Worm (Caenorhabditis elegans) whole organism, L1 larva: ENCODE data around the gene R05G6.10.

ENCODE experiments used
- efl-3 ChIP-seq: fragments of 200-800 bp; sonication (Bioruptor generic); optimal IDR thresholded peaks from 2 replicates; lab custom pipeline; 2018; ENCODE audit warnings: mild to moderate bottlenecking, missing genetic modification characterization, missing compliant biosample characterization
- isw-1 ChIP-seq: fragments of 200-800 bp; sonication (Bioruptor generic); IDR thresholded peaks from 2 replicates; pipeline ENCODE4 v1.3.6; 2022; ENCODE audit warnings: missing genetic modification characterization, missing compliant biosample characterization
- lin-15B ChIP-seq: fragments of 150-350 bp; sonication (generic microtip); optimal IDR thresholded peaks from 3 replicates; lab custom pipeline; 2014; ENCODE audit warnings: missing biosample characterization, missing genetic modification characterization
- nhr-12 ChIP-seq: sonication (generic microtip); optimal IDR thresholded peaks from 2 replicates; lab custom pipeline; 2017; ENCODE audit warnings: missing biosample characterization, missing genetic modification characterization
- nhr-76 ChIP-seq: sonication (generic microtip); optimal IDR thresholded peaks from 2 replicates; lab custom pipeline; 2017; ENCODE audit warnings: missing biosample characterization, missing genetic modification characterization
- pqm-1 ChIP-seq: sonication (generic microtip); optimal IDR thresholded peaks from 3 replicates; lab custom pipeline; 2017; ENCODE audit warnings: missing biosample characterization, missing genetic modification characterization
- swsn-7 ChIP-seq: sonication (generic microtip); optimal IDR thresholded peaks from 2 replicates; lab custom pipeline; 2016; ENCODE audit warnings: missing genetic modification characterization, missing compliant biosample characterization
- ztf-11 ChIP-seq, 2 experiments: sonication (generic microtip); optimal IDR thresholded peaks; 2 replicates each; lab custom pipeline; 2016 to 2017; ENCODE audit warnings: missing genetic modification characterization in 2 of 2, missing biosample characterization in 1 of 2, missing compliant biosample characterization in 1 of 2

- TF ChIP-seq efl-3 (no peak), isw-1 (GFP tag; lab: Robert Waterston, UW) (no peak), nhr-76 (no peak), lin-15B (tag; lab: Kevin White, UChicago) (no peak), swsn-7 (tag; lab: Kevin White, UChicago) (no peak), pqm-1 (tag; lab: Kevin White, UChicago) (no peak), nhr-12 (tag; lab: Kevin White, UChicago) (no peak), ztf-11 (tag; optimal IDR thresholded peaks at IDR 0.05; lab: Kevin White, UChicago) (no peak)
Measured at ce11 chrIV:7491464-7491863, 50.9 kb downstream of the R05G6.10 start, which contains the start of gene F55G1.1.
